Worm (Caenorhabditis elegans) whole organism, young adult: ENCODE results near the gene F11A10.5.

Experiments used
- T26A5.8 ChIP-seq: sonication (generic microtip); optimal IDR thresholded peaks from 2 replicates; lab custom pipeline; 2016; ENCODE audit warnings: missing genetic modification characterization, missing compliant biosample characterization
- ama-1 ChIP-seq, 3 experiments: fragments of 150-350 bp in 1 of 3; sonication (generic microtip) in 2 of 3; optimal IDR thresholded peaks; 2 replicates each; lab custom pipeline; 2014 to 2018; ENCODE audit warnings: missing biosample characterization in 2 of 3, missing genetic modification characterization in 2 of 3, missing genetic modification reagents in 2 of 3
- ceh-27 ChIP-seq: fragments of 200-800 bp; sonication (Bioruptor generic); optimal IDR thresholded peaks from 2 replicates; lab custom pipeline; 2018; ENCODE audit warnings: mild to moderate bottlenecking, missing genetic modification characterization, moderate library complexity, missing compliant biosample characterization
- efl-1 ChIP-seq: fragments of 150-350 bp; optimal IDR thresholded peaks from 2 replicates; lab custom pipeline; 2014; ENCODE audit warnings: missing biosample characterization, missing genetic modification reagents, missing genetic modification characterization
- gei-17 ChIP-seq: fragments of 200-800 bp; sonication (Bioruptor generic); optimal IDR thresholded peaks from 2 replicates; lab custom pipeline; 2018; ENCODE audit warnings: mild to moderate bottlenecking, missing genetic modification characterization, missing compliant biosample characterization
- hmg-20 ChIP-seq: fragments of 200-800 bp; sonication (Bioruptor generic); IDR thresholded peaks from 2 replicates; pipeline ENCODE4 v1.3.6; 2022; ENCODE audit warnings: missing genetic modification reagents, missing genetic modification characterization, missing compliant biosample characterization
- nfyb-1 ChIP-seq: fragments of 200-800 bp; sonication (Bioruptor generic); IDR thresholded peaks from 2 replicates; pipeline ENCODE4 v1.3.6; 2022; ENCODE audit warnings: missing genetic modification reagents, missing genetic modification characterization, missing compliant biosample characterization
- nhr-90 ChIP-seq: sonication (generic microtip); optimal IDR thresholded peaks from 2 replicates; lab custom pipeline; 2016; ENCODE audit warnings: missing genotype, mild to moderate bottlenecking, missing genetic modification characterization, missing compliant biosample characterization
- somi-1 ChIP-seq: fragments of 200-800 bp; sonication (Bioruptor generic); optimal IDR thresholded peaks from 2 replicates; lab custom pipeline; 2018; ENCODE audit warnings: mild to moderate bottlenecking, missing genetic modification characterization, missing compliant biosample characterization

DNA sequence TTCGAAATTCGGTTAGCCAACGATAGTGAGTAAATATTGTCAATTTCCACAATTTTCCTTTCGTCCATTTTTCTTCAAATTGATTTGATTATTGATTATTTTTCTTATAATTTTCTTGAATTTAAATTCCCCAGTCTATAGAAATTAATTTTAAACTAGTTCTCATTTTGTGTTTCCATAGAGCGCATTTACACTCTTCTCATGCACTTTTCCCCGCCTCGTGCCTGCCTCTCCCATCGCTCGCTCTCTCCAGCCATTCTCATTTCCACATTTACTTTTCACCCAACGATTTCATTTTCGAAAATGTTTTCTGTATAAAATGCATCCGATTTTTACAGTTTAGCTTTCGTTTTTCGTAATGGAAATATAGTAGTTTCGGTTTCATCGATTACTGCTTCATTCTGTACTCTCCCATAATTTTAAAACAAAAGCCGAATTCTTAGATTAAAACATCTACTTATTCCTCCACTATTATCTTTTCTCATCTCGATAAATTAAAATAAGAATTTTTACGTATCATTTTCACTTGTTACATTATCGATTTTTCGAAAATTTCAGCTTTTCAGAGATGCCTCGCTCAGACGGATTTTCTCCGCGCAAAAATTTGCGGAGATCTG, 14.9 kb upstream of the F11A10.5 start, which contains the start of gene lex-1:
- TF ChIP-seq nfyb-1 (no peak), gei-17 (GFP tag; lab: Kevin White, UChicago) (no peak), efl-1 (GFP tag; lab: Kevin White, UChicago) (no peak), ceh-27 (no peak), somi-1 (GFP tag; lab: Kevin White, UChicago) (no peak), ama-1 (optimal IDR thresholded peaks at IDR 0.05; lab: Kevin White, UChicago) (no peak), ama-1 (GFP tag; optimal IDR thresholded peaks at IDR 0.05; lab: Kevin White, UChicago) (no peak), T26A5.8 (tag; lab: Kevin White, UChicago) (no peak), hmg-20 (GFP tag; lab: Robert Waterston, UW) (no peak), nhr-90 (tag; lab: Kevin White, UChicago) (no peak)
